Worm (Caenorhabditis elegans) whole organism, late embryonic: Measurements from ENCODE around the gene srg-38.

Experiments
- C38D4.7 ChIP-seq: fragments of 200-800 bp; sonication (Bioruptor generic); optimal IDR thresholded peaks from 2 replicates; lab custom pipeline; 2018; ENCODE audit warnings: mild to moderate bottlenecking, missing genetic modification characterization, moderate library complexity, missing compliant biosample characterization
- F13H6.1 ChIP-seq: sonication (generic microtip); optimal IDR thresholded peaks from 2 replicates; lab custom pipeline; 2016; ENCODE audit warnings: missing genetic modification characterization, missing compliant biosample characterization
- K02D7.2 ChIP-seq: sonication (generic microtip); optimal IDR thresholded peaks from 2 replicates; lab custom pipeline; 2017; ENCODE audit warnings: mild to moderate bottlenecking, missing genetic modification characterization, missing compliant biosample characterization
- K09A11.1 ChIP-seq: sonication (generic microtip); optimal IDR thresholded peaks from 2 replicates; lab custom pipeline; 2017; ENCODE audit warnings: antibody characterized with exemption, mild to moderate bottlenecking, missing genetic modification characterization, missing compliant biosample characterization; ENCODE audit not compliant: insufficient read depth
- Y22D7AL.16 ChIP-seq: sonication (generic microtip); optimal IDR thresholded peaks from 2 replicates; lab custom pipeline; 2016; ENCODE audit warnings: missing genetic modification characterization, missing compliant biosample characterization
- ahr-1 ChIP-seq: sonication (generic microtip); optimal IDR thresholded peaks from 2 replicates; lab custom pipeline; 2016; ENCODE audit warnings: missing genetic modification characterization, missing compliant biosample characterization
- ama-1 ChIP-seq: fragments of 150-350 bp; optimal IDR thresholded peaks from 2 replicates; lab custom pipeline; 2014
- ceh-18 ChIP-seq: sonication (generic microtip); optimal IDR thresholded peaks from 2 replicates; lab custom pipeline; 2016; ENCODE audit warnings: missing genetic modification characterization, missing compliant biosample characterization
- ceh-19 ChIP-seq: fragments of 200-800 bp; sonication (Bioruptor generic); optimal IDR thresholded peaks from 2 replicates; lab custom pipeline; 2018; ENCODE audit warnings: mild to moderate bottlenecking, missing genetic modification characterization, missing compliant biosample characterization
- ceh-2 ChIP-seq: sonication (generic microtip); optimal IDR thresholded peaks from 2 replicates; lab custom pipeline; 2016; ENCODE audit warnings: missing genotype, missing genetic modification characterization, missing compliant biosample characterization
- ceh-30 ChIP-seq: fragments of 150-350 bp; optimal IDR thresholded peaks from 2 replicates; lab custom pipeline; 2014; ENCODE audit warnings: missing biosample characterization, missing genetic modification characterization
- ceh-45 ChIP-seq: fragments of 200-800 bp; sonication (Bioruptor generic); IDR thresholded peaks from 2 replicates; pipeline ENCODE4 v1.3.6; 2022; ENCODE audit warnings: missing genetic modification reagents, missing genetic modification characterization, missing compliant biosample characterization
- ceh-48 ChIP-seq: sonication (generic microtip); optimal IDR thresholded peaks from 2 replicates; lab custom pipeline; 2016; ENCODE audit warnings: missing genetic modification characterization, inconsistent platforms, missing compliant biosample characterization
- fax-1 ChIP-seq: sonication (generic microtip); optimal IDR thresholded peaks from 2 replicates; lab custom pipeline; 2016; ENCODE audit warnings: missing genotype, missing genetic modification characterization, missing compliant biosample characterization
- fkh-10 ChIP-seq: fragments of 150-350 bp; optimal IDR thresholded peaks from 2 replicates; lab custom pipeline; 2014; ENCODE audit warnings: missing biosample characterization, missing genetic modification reagents, missing genetic modification characterization
- gmeb-2 ChIP-seq: sonication (generic microtip); optimal IDR thresholded peaks from 2 replicates; lab custom pipeline; 2016; ENCODE audit warnings: missing genetic modification characterization, inconsistent platforms, missing compliant biosample characterization
- hlh-13 ChIP-seq: fragments of 200-800 bp; sonication (Bioruptor generic); optimal IDR thresholded peaks from 2 replicates; lab custom pipeline; 2018; ENCODE audit warnings: mild to moderate bottlenecking, missing genetic modification characterization, missing compliant biosample characterization
- hlh-30 ChIP-seq: sonication (generic microtip); optimal IDR thresholded peaks from 2 replicates; lab custom pipeline; 2017; ENCODE audit warnings: antibody characterized with exemption, missing genetic modification characterization, missing compliant biosample characterization; ENCODE audit not compliant: insufficient read depth
- hlh-6 ChIP-seq: sonication (generic microtip); optimal IDR thresholded peaks from 2 replicates; lab custom pipeline; 2016; ENCODE audit warnings: missing genotype, missing genetic modification characterization, missing compliant biosample characterization
- hlh-8 ChIP-seq: sonication (generic microtip); optimal IDR thresholded peaks from 2 replicates; lab custom pipeline; 2016; ENCODE audit warnings: missing genotype, missing genetic modification characterization, missing compliant biosample characterization
- mec-3 ChIP-seq: sonication (generic microtip); optimal IDR thresholded peaks from 2 replicates; lab custom pipeline; 2016; ENCODE audit warnings: borderline replicate concordance, missing genetic modification characterization, missing compliant biosample characterization
- nfya-1 ChIP-seq: sonication (generic microtip); optimal IDR thresholded peaks from 2 replicates; lab custom pipeline; 2017; ENCODE audit warnings: missing genetic modification characterization, mild to moderate bottlenecking, missing compliant biosample characterization, antibody characterized with exemption, moderate library complexity
- nhr-232 ChIP-seq: sonication (generic microtip); optimal IDR thresholded peaks from 2 replicates; lab custom pipeline; 2016; ENCODE audit warnings: missing genetic modification characterization, missing compliant biosample characterization
- npax-4 ChIP-seq: sonication (generic microtip); optimal IDR thresholded peaks from 2 replicates; lab custom pipeline; 2016; ENCODE audit warnings: missing genetic modification characterization, missing compliant biosample characterization
- pag-3 ChIP-seq: sonication (generic microtip); optimal IDR thresholded peaks from 2 replicates; lab custom pipeline; 2016; ENCODE audit warnings: missing compliant biosample characterization, missing genetic modification characterization, borderline replicate concordance
- pax-1 ChIP-seq: fragments of 150-350 bp; optimal IDR thresholded peaks from 2 replicates; lab custom pipeline; 2014; ENCODE audit warnings: missing biosample characterization, missing genetic modification characterization
- pha-2 ChIP-seq: sonication (generic microtip); optimal IDR thresholded peaks from 2 replicates; lab custom pipeline; 2017; ENCODE audit warnings: mild to moderate bottlenecking, missing genetic modification characterization, missing compliant biosample characterization
- pha-4 ChIP-seq: fragments of 150-350 bp; optimal IDR thresholded peaks from 2 replicates; lab custom pipeline; 2018; ENCODE audit warnings: missing biosample characterization, missing genetic modification reagents, missing genetic modification characterization
- pqm-1 ChIP-seq: sonication (generic microtip); optimal IDR thresholded peaks from 2 replicates; lab custom pipeline; 2016; ENCODE audit warnings: missing genetic modification characterization, missing compliant biosample characterization
- sdc-2 ChIP-seq: sonication (generic microtip); optimal IDR thresholded peaks from 2 replicates; lab custom pipeline; 2016; ENCODE audit warnings: missing genotype, missing genetic modification characterization, missing compliant biosample characterization
- sox-2 ChIP-seq: fragments of 200-800 bp; sonication (Bioruptor generic); IDR thresholded peaks from 2 replicates; pipeline ENCODE4 v1.3.6; 2022; ENCODE audit warnings: missing genetic modification reagents, missing genetic modification characterization, missing compliant biosample characterization
- sox-4 ChIP-seq: sonication (generic microtip); optimal IDR thresholded peaks from 2 replicates; lab custom pipeline; 2017; ENCODE audit warnings: mild to moderate bottlenecking, missing genetic modification characterization, inconsistent platforms, missing compliant biosample characterization
- tbx-2 ChIP-seq: sonication (generic microtip); optimal IDR thresholded peaks from 2 replicates; lab custom pipeline; 2016; ENCODE audit warnings: missing genetic modification characterization, missing compliant biosample characterization
- unc-3 ChIP-seq, 2 experiments: fragments of 200-800 bp in 1 of 2; sonication (Bioruptor generic) in 1 of 2; sonication (generic microtip) in 1 of 2; conservative IDR thresholded peaks in 1 of 2; optimal IDR thresholded peaks in 1 of 2; 2 replicates each; pipeline versions ENCODE4 v1.3.6 to Lab custom; 2016 to 2022; ENCODE audit warnings: missing compliant biosample characterization in 2 of 2, missing genetic modification characterization in 2 of 2, missing genetic modification reagents in 1 of 2
- unc-42 ChIP-seq: sonication (generic microtip); optimal IDR thresholded peaks from 2 replicates; lab custom pipeline; 2016; ENCODE audit warnings: missing genotype, missing genetic modification characterization, missing compliant biosample characterization
- unc-86 ChIP-seq: sonication (generic microtip); optimal IDR thresholded peaks from 2 replicates; lab custom pipeline; 2016; ENCODE audit warnings: missing genetic modification characterization, missing compliant biosample characterization
- zip-5 ChIP-seq: sonication (generic microtip); optimal IDR thresholded peaks from 2 replicates; lab custom pipeline; 2016; ENCODE audit warnings: missing genetic modification characterization, missing compliant biosample characterization
- ztf-16 ChIP-seq: sonication (generic microtip); optimal IDR thresholded peaks from 2 replicates; lab custom pipeline; 2017; ENCODE audit warnings: missing genetic modification characterization, missing compliant biosample characterization

srg-38 gene

ce11 chrV:11144694-11145093 lies 10.8 kb downstream of the srg-38 start, which contains the start of gene C06H2.7:
Gene C06H2.7 (minus strand): TSS chrV:11144794.
- TF ChIP-seq hlh-13 (GFP tag; lab: Kevin White, UChicago) (no peak), hlh-30 (tag; lab: Kevin White, UChicago) (no peak), F13H6.1 (tag; lab: Kevin White, UChicago) (no peak), nhr-232 (tag; lab: Kevin White, UChicago) (no peak), sox-4 (tag; lab: Kevin White, UChicago) (no peak), K02D7.2 (tag; lab: Kevin White, UChicago) (no peak), nfya-1 (tag; lab: Kevin White, UChicago) (no peak), Y22D7AL.16 (tag; lab: Kevin White, UChicago) (no peak), gmeb-2 (no peak), hlh-6 (tag; lab: Kevin White, UChicago) (no peak), unc-3 (GFP tag; conservative IDR thresholded peaks at IDR 0.05; lab: Robert Waterston, UW) (no peak), unc-3 (tag; optimal IDR thresholded peaks at IDR 0.05; lab: Kevin White, UChicago) (no peak), hlh-8 (tag; lab: Kevin White, UChicago) (no peak), unc-86 (tag; lab: Kevin White, UChicago) (no peak), tbx-2 (no peak), sox-2 (GFP tag; lab: Robert Waterston, UW) (no peak), ceh-30 (tag; lab: Kevin White, UChicago) (no peak)
- TF ChIP-seq, all 69 proteins: peak for 0

ce11 chrV:11141179-11141578 lies 14.3 kb downstream of the srg-38 start, which contains the start of gene folt-1:
Gene folt-1 (plus strand): TSS chrV:11141479.
- TF ChIP-seq fax-1 (tag; lab: Kevin White, UChicago) (no peak), fkh-10 (GFP tag; lab: Kevin White, UChicago) (no peak), pqm-1 (tag; lab: Kevin White, UChicago) (no peak), ceh-45 (no peak), unc-42 (no peak), hlh-13 (GFP tag; lab: Kevin White, UChicago) (no peak), unc-86 (tag; lab: Kevin White, UChicago) (no peak), ahr-1 (no peak), ceh-18 (tag; lab: Kevin White, UChicago) (no peak), unc-3 (GFP tag; conservative IDR thresholded peaks at IDR 0.05; lab: Robert Waterston, UW) (no peak), unc-3 (tag; optimal IDR thresholded peaks at IDR 0.05; lab: Kevin White, UChicago) (no peak), ama-1 (no peak), sdc-2 (tag; lab: Kevin White, UChicago) (no peak), pha-2 (tag; lab: Kevin White, UChicago) (no peak), ceh-2 (no peak)

DNA sequence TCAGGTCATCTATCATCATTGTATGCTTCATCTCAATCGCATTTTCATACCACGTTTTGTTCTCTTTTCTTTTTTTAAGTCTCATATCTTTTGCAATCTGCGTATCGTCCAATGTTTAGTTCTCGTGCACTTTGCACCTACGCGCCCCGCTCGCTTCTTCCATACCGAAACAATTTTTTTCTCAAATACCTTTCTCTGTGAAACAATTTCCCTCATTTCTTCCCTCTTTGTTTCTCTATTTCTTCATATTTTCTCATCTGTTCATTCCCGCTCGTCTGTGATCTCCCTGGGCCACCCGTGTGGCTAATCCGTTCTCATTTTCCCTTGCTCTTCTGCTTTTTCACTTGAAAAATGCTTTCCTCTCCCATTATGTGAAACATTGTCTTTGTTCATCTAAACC lies 15.1 kb downstream of the srg-38 start:
- no peak for TF ChIP-seq ceh-45
- TF ChIP-seq ceh-18 (tag; lab: Kevin White, UChicago), result peak; percentile 60
- peak; percentile 3 for TF ChIP-seq unc-42

DNA sequence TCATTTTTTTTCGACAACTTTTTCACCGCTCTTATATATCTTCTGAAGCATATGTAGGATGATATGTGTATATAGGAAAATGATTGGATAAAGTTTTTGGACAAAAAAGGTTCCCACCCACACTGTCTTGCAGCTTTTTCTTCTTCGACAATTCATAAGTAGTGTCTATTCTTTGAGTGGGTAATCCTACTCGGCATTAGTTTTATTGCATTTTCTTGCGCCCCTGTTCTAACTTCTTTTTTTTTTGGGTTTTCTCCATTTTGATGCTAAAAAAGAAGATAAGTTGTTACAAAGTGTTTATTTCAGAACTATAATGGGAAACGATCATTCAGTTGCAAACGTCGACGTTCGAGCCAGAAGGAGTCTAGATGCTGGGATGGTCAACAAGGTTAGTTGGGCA lies 21.2 kb downstream of the srg-38 start, which contains the start of gene glb-3:
Gene glb-3, plus strand, starts transcription at position 301 of the 400 bp plus-strand sequence.
- no peak for TF ChIP-seq npax-4 (tag; lab: Kevin White, UChicago)
- no peak for TF ChIP-seq hlh-6 (tag; lab: Kevin White, UChicago)
- no peak for TF ChIP-seq ceh-18 (tag; lab: Kevin White, UChicago)
- TF ChIP-seq fax-1 (tag; lab: Kevin White, UChicago), result no peak
- no peak for TF ChIP-seq pax-1 (tag; lab: Kevin White, UChicago)

ce11 chrV:11133516-11133915 lies 21.9 kb downstream of the srg-38 start:
- no peak for TF ChIP-seq K09A11.1 (tag; lab: Kevin White, UChicago)
- peak; percentile 15 for TF ChIP-seq hlh-8 (tag; lab: Kevin White, UChicago)

DNA sequence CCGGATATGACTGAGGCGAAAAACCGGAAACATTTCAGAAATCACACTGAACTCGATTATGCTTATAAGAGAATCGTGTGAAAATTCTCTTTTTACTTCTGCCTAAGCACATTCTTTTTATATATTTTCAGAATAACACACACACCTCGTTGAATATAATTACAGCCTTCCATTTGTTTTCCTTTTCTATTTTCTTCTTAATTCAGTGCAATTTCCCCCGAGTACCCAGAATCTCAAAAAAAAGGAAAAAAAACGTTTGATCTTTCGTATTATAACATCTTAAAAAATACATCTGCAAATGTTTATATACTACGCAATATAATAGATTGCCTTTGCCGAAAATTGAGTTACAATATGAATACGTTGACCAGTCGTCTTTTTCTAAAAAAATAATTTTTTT lies 23.7 kb downstream of the srg-38 start:
- TF ChIP-seq ztf-16 (tag; lab: Kevin White, UChicago), result no peak
- TF ChIP-seq mec-3, result no peak
- TF ChIP-seq sox-2 (GFP tag; lab: Robert Waterston, UW), result no peak
- TF ChIP-seq npax-4 (tag; lab: Kevin White, UChicago), result no peak
- no peak for TF ChIP-seq ceh-19 (GFP tag; lab: Kevin White, UChicago)
- TF ChIP-seq pha-4 (tag; lab: Kevin White, UChicago), result no peak
- no peak for TF ChIP-seq ama-1
- no peak for TF ChIP-seq ceh-48 (tag; lab: Kevin White, UChicago)
- TF ChIP-seq C38D4.7 (GFP tag; lab: Kevin White, UChicago), result no peak
- TF ChIP-seq zip-5, result no peak
- TF ChIP-seq pag-3 (tag; lab: Kevin White, UChicago), result no peak
- TF ChIP-seq tbx-2, result no peak
- TF ChIP-seq ahr-1, result no peak
- no peak for TF ChIP-seq unc-86 (tag; lab: Kevin White, UChicago)
- TF ChIP-seq sox-4 (tag; lab: Kevin White, UChicago), result no peak
- no peak for TF ChIP-seq F13H6.1 (tag; lab: Kevin White, UChicago)
- no peak for TF ChIP-seq hlh-13 (GFP tag; lab: Kevin White, UChicago)
- TF ChIP-seq pqm-1 (tag; lab: Kevin White, UChicago), result no peak
- TF ChIP-seq pha-2 (tag; lab: Kevin White, UChicago), result no peak
